Fruit fly (Drosophila melanogaster) whole organism, prepupa: ENCODE data around the gene bond.

ENCODE experiments used
- CG10631 ChIP-seq: fragments of 200-800 bp; sonication (Bioruptor generic); optimal IDR thresholded peaks from 2 replicates; lab custom pipeline; 2016; ENCODE audit warnings: missing biosample characterization, missing genetic modification characterization
- CG10669 ChIP-seq: fragments of 200-800 bp; sonication (Bioruptor generic); optimal IDR thresholded peaks from 3 replicates; lab custom pipeline; 2018; ENCODE audit warnings: missing biosample characterization, mild to moderate bottlenecking, missing genetic modification characterization, moderate library complexity
- CG11294 ChIP-seq: fragments of 200-800 bp; sonication (Bioruptor generic); IDR thresholded peaks from 2 replicates; pipeline ENCODE4 v1.3.6; 2022; ENCODE audit warnings: missing biosample characterization, missing genetic modification characterization
- CG11762 ChIP-seq: fragments of 200-800 bp; sonication (Bioruptor generic); optimal IDR thresholded peaks from 3 replicates; lab custom pipeline; 2016; ENCODE audit warnings: missing biosample characterization, missing genetic modification characterization; ENCODE audit not compliant: insufficient read depth
- Ets21C ChIP-seq: fragments of 200-800 bp; sonication (Bioruptor generic); optimal IDR thresholded peaks from 3 replicates; lab custom pipeline; 2016; ENCODE audit warnings: missing biosample characterization, missing genetic modification characterization
- Gug ChIP-seq: fragments of 200-800 bp; sonication (Bioruptor generic); IDR thresholded peaks from 2 replicates; pipeline ENCODE4 v1.3.6; 2022; ENCODE audit warnings: missing biosample characterization, missing genetic modification characterization
- Hr39 ChIP-seq: fragments of 200-800 bp; sonication (Bioruptor generic); optimal IDR thresholded peaks from 2 replicates; lab custom pipeline; 2016; ENCODE audit warnings: missing biosample characterization, missing genetic modification characterization
- Sox14 ChIP-seq: fragments of 200-800 bp; sonication (Bioruptor generic); optimal IDR thresholded peaks from 3 replicates; lab custom pipeline; 2016; ENCODE audit warnings: missing biosample characterization, missing genetic modification characterization

dm6 chr3R:22525073-22525413, 25.4 kb upstream of the bond start:
- TF ChIP-seq CG10631 (GFP tag; lab: Kevin White, UChicago) (no peak), Gug (GFP tag; lab: Robert Waterston, UW) (no peak), Hr39 (no peak), CG11762 (GFP tag; lab: Kevin White, UChicago) (no peak), Ets21C (GFP tag; lab: Kevin White, UChicago) (no peak), Sox14 (GFP tag; lab: Kevin White, UChicago) (no peak), CG10669 (GFP tag; lab: Kevin White, UChicago) (no peak), CG11294 (GFP tag; lab: Robert Waterston, UW) (no peak)
